Worm (Caenorhabditis elegans) whole organism, mixed stage, embryonic: ENCODE measurements around the gene col-165.

Experiments used
- M03D4.4 ChIP-seq: sonication (generic microtip); optimal IDR thresholded peaks from 2 replicates; lab custom pipeline; 2017; ENCODE audit warnings: mild to moderate bottlenecking, missing genetic modification characterization, missing compliant biosample characterization
- blmp-1 ChIP-seq: fragments of 150-350 bp; optimal IDR thresholded peaks from 2 replicates; lab custom pipeline; 2014; ENCODE audit warnings: missing biosample characterization, missing genetic modification characterization
- ceh-39 ChIP-seq: fragments of 150-350 bp; optimal IDR thresholded peaks from 2 replicates; lab custom pipeline; 2014; ENCODE audit warnings: missing biosample characterization, missing genetic modification characterization
- ceh-43 ChIP-seq: fragments of 200-800 bp; sonication (Bioruptor generic); optimal IDR thresholded peaks from 2 replicates; lab custom pipeline; 2018; ENCODE audit warnings: mild to moderate bottlenecking, missing genetic modification characterization, moderate library complexity, missing compliant biosample characterization
- ceh-83 ChIP-seq: fragments of 200-800 bp; sonication (Bioruptor generic); optimal IDR thresholded peaks from 2 replicates; lab custom pipeline; 2018; ENCODE audit warnings: mild to moderate bottlenecking, missing genetic modification characterization, missing compliant biosample characterization
- ces-1 ChIP-seq: fragments of 150-350 bp; optimal IDR thresholded peaks from 2 replicates; lab custom pipeline; 2014; ENCODE audit warnings: missing biosample characterization, missing genetic modification reagents, missing genetic modification characterization
- cnd-1 ChIP-seq: fragments of 200-800 bp; sonication (Bioruptor generic); optimal IDR thresholded peaks from 2 replicates; lab custom pipeline; 2018; ENCODE audit warnings: mild to moderate bottlenecking, missing genetic modification characterization, missing compliant biosample characterization
- drap-1 ChIP-seq: fragments of 200-800 bp; sonication (Bioruptor generic); optimal IDR thresholded peaks from 3 replicates; lab custom pipeline; 2018; ENCODE audit warnings: mild to moderate bottlenecking, missing genetic modification characterization, missing compliant biosample characterization
- elt-1 ChIP-seq: sonication (generic microtip); optimal IDR thresholded peaks from 2 replicates; lab custom pipeline; 2017; ENCODE audit warnings: missing genetic modification characterization, mild to moderate bottlenecking, missing compliant biosample characterization, antibody characterized with exemption, moderate library complexity, borderline replicate concordance; ENCODE audit not compliant: insufficient read depth
- elt-3 ChIP-seq: fragments of 150-350 bp; optimal IDR thresholded peaks from 2 replicates; lab custom pipeline; 2014; ENCODE audit warnings: missing biosample characterization, missing genetic modification characterization
- flh-1 ChIP-seq: fragments of 200-800 bp; sonication (Bioruptor generic); optimal IDR thresholded peaks from 2 replicates; lab custom pipeline; 2018; ENCODE audit warnings: mild to moderate bottlenecking, missing genetic modification characterization, moderate library complexity, missing compliant biosample characterization
- ham-2 ChIP-seq: fragments of 200-800 bp; sonication (Bioruptor generic); optimal IDR thresholded peaks from 2 replicates; lab custom pipeline; 2018; ENCODE audit warnings: mild to moderate bottlenecking, missing genetic modification characterization, missing compliant biosample characterization
- hlh-1 ChIP-seq: fragments of 150-350 bp; optimal IDR thresholded peaks from 2 replicates; lab custom pipeline; 2014; ENCODE audit warnings: missing biosample characterization, missing genetic modification reagents, missing genetic modification characterization
- lin-13 ChIP-seq: fragments of 150-350 bp; optimal IDR thresholded peaks from 2 replicates; lab custom pipeline; 2014; ENCODE audit warnings: missing biosample characterization, missing genetic modification characterization
- lin-32 ChIP-seq: fragments of 200-800 bp; sonication (Bioruptor generic); optimal IDR thresholded peaks from 2 replicates; lab custom pipeline; 2018; ENCODE audit warnings: mild to moderate bottlenecking, missing genetic modification characterization, missing compliant biosample characterization
- lsy-2 ChIP-seq: fragments of 150-350 bp; optimal IDR thresholded peaks from 2 replicates; lab custom pipeline; 2014; ENCODE audit warnings: missing biosample characterization, missing genetic modification characterization
- mab-5 ChIP-seq: fragments of 150-350 bp; optimal IDR thresholded peaks from 2 replicates; lab custom pipeline; 2014; ENCODE audit warnings: missing biosample characterization, missing genetic modification characterization
- mep-1 ChIP-seq: fragments of 150-350 bp; optimal IDR thresholded peaks from 2 replicates; lab custom pipeline; 2017; ENCODE audit warnings: missing biosample characterization, missing genetic modification reagents, missing genetic modification characterization, inconsistent platforms
- mls-2 ChIP-seq: sonication (generic microtip); optimal IDR thresholded peaks from 2 replicates; lab custom pipeline; 2016; ENCODE audit warnings: mild to moderate bottlenecking, missing genetic modification characterization, moderate library complexity, missing compliant biosample characterization
- nhr-2 ChIP-seq: fragments of 150-350 bp; optimal IDR thresholded peaks from 2 replicates; lab custom pipeline; 2014; ENCODE audit warnings: missing biosample characterization, missing genetic modification characterization
- nhr-237 ChIP-seq: fragments of 150-350 bp; optimal IDR thresholded peaks from 2 replicates; lab custom pipeline; 2014; ENCODE audit warnings: missing biosample characterization, missing genetic modification characterization
- nhr-28 ChIP-seq: fragments of 150-350 bp; optimal IDR thresholded peaks from 2 replicates; lab custom pipeline; 2014; ENCODE audit warnings: missing biosample characterization, missing genetic modification characterization
- nhr-76 ChIP-seq: sonication (generic microtip); optimal IDR thresholded peaks from 2 replicates; lab custom pipeline; 2017; ENCODE audit warnings: missing biosample characterization, missing genetic modification characterization
- pha-4 ChIP-seq: fragments of 150-350 bp; optimal IDR thresholded peaks from 2 replicates; lab custom pipeline; 2018; ENCODE audit warnings: missing biosample characterization, missing genetic modification reagents, missing genetic modification characterization
- sem-2 ChIP-seq: fragments of 200-800 bp; sonication (Bioruptor generic); optimal IDR thresholded peaks from 2 replicates; lab custom pipeline; 2018; ENCODE audit warnings: mild to moderate bottlenecking, missing genetic modification characterization, missing compliant biosample characterization
- sptf-1 ChIP-seq: sonication (generic microtip); optimal IDR thresholded peaks from 2 replicates; lab custom pipeline; 2017; ENCODE audit warnings: mild to moderate bottlenecking, missing genetic modification characterization, moderate library complexity, missing compliant biosample characterization
- tbx-8 ChIP-seq: fragments of 200-800 bp; sonication (Bioruptor generic); optimal IDR thresholded peaks from 2 replicates; lab custom pipeline; 2018; ENCODE audit warnings: mild to moderate bottlenecking, missing genetic modification characterization, moderate library complexity, missing compliant biosample characterization
- unc-120 ChIP-seq: sonication (generic microtip); optimal IDR thresholded peaks from 2 replicates; lab custom pipeline; 2017; ENCODE audit warnings: missing genetic modification characterization, missing compliant biosample characterization; ENCODE audit not compliant: poor library complexity, severe bottlenecking
- unc-39 ChIP-seq: fragments of 150-350 bp; optimal IDR thresholded peaks from 2 replicates; lab custom pipeline; 2014; ENCODE audit warnings: missing biosample characterization, missing genetic modification characterization
- unc-62 ChIP-seq: fragments of 150-350 bp; optimal IDR thresholded peaks from 2 replicates; lab custom pipeline; 2014; ENCODE audit warnings: missing biosample characterization, missing genetic modification reagents, missing genetic modification characterization
- zip-8 ChIP-seq: fragments of 150-350 bp; optimal IDR thresholded peaks from 2 replicates; lab custom pipeline; 2014; ENCODE audit warnings: missing biosample characterization, missing genetic modification characterization
- ztf-11 ChIP-seq: fragments of 150-350 bp; optimal IDR thresholded peaks from 2 replicates; lab custom pipeline; 2014; ENCODE audit warnings: missing biosample characterization, missing genetic modification characterization

Gene col-165

DNA sequence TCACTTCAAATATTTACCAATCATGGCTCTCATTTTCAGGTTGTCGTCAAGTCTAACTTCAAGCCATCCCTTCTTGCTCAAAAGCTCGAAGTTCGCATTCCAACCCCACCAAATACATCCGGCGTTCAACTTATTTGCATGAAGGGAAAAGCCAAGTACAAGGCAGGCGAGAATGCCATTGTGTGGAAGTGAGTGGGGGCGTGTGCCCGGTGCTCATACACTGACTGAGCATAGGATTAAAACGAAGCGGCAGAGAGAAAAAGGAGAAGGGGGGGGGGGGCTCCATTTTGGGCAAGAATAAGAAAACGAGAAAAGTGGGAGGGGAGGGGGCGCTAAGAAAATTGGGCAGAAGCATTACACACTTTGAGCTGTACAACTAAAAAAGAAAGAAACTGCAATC lies 38.3 kb downstream of the col-165 start:
- TF ChIP-seq mls-2 (tag; lab: Kevin White, UChicago) (peak; percentile 7), drap-1 (GFP tag; lab: Kevin White, UChicago) (no peak), ces-1 (peak; percentile 25)

- TF ChIP-seq mab-5 (tag; lab: Kevin White, UChicago) (no peak), M03D4.4 (tag; lab: Kevin White, UChicago) (no peak), ceh-39 (tag; lab: Kevin White, UChicago) (peak; percentile 24), sptf-1 (peak; percentile 33), ceh-43 (no peak), elt-3 (tag; lab: Kevin White, UChicago) (peak; percentile 29), flh-1 (GFP tag; lab: Kevin White, UChicago) (no peak), ces-1 (no peak), lsy-2 (tag; lab: Kevin White, UChicago) (peak; percentile 44), mls-2 (tag; lab: Kevin White, UChicago) (no peak), unc-62 (no peak), elt-1 (tag; lab: Kevin White, UChicago) (no peak), unc-39 (no peak), drap-1 (GFP tag; lab: Kevin White, UChicago) (peak; percentile 56), mep-1 (peak; percentile 45), pha-4 (peak; percentile 33), tbx-8 (no peak), nhr-28 (tag; lab: Kevin White, UChicago) (no peak), hlh-1 (tag; lab: Kevin White, UChicago) (peak; percentile 26), unc-120 (tag; lab: Kevin White, UChicago) (no peak), nhr-237 (tag; lab: Kevin White, UChicago) (peak; percentile 44), ham-2 (GFP tag; lab: Kevin White, UChicago) (peak; percentile 67), cnd-1 (tag; lab: Kevin White, UChicago) (peak; percentile 27)
Observed at ce11 chrX:4395073-4395850, 41.8 kb downstream of the col-165 start.

- TF ChIP-seq ztf-11 (tag; lab: Kevin White, UChicago) = no peak
- TF ChIP-seq cnd-1 (tag; lab: Kevin White, UChicago) = no peak
- TF ChIP-seq hlh-1 (tag; lab: Kevin White, UChicago) = no peak
- TF ChIP-seq ces-1 = no peak
- no peak for TF ChIP-seq M03D4.4 (tag; lab: Kevin White, UChicago)
- TF ChIP-seq lin-13 (tag; lab: Kevin White, UChicago) = no peak
- TF ChIP-seq ceh-43 = no peak
- no peak for TF ChIP-seq unc-39
- no peak for TF ChIP-seq flh-1 (GFP tag; lab: Kevin White, UChicago)
- no peak for TF ChIP-seq blmp-1 (tag; lab: Kevin White, UChicago)
- no peak for TF ChIP-seq unc-62
- no peak for TF ChIP-seq ham-2 (GFP tag; lab: Kevin White, UChicago)
- TF ChIP-seq lin-32 (GFP tag; lab: Kevin White, UChicago) = no peak
- no peak for TF ChIP-seq pha-4
- TF ChIP-seq elt-3 (tag; lab: Kevin White, UChicago) = no peak
- no peak for TF ChIP-seq nhr-28 (tag; lab: Kevin White, UChicago)
- no peak for TF ChIP-seq nhr-2 (tag; lab: Kevin White, UChicago)
- no peak for TF ChIP-seq mep-1
Observed at ce11 chrX:4397460-4397859, 44.0 kb downstream of the col-165 start.

ce11 chrX:4400296-4400695 lies 46.9 kb downstream of the col-165 start:
- TF ChIP-seq M03D4.4 (tag; lab: Kevin White, UChicago) = no peak
- no peak for TF ChIP-seq nhr-76 (tag; lab: Kevin White, UChicago)
- TF ChIP-seq zip-8 (tag; lab: Kevin White, UChicago) = no peak
- TF ChIP-seq blmp-1 (tag; lab: Kevin White, UChicago) = no peak
- TF ChIP-seq nhr-2 (tag; lab: Kevin White, UChicago) = no peak
- TF ChIP-seq ceh-43 = no peak
- no peak for TF ChIP-seq mab-5 (tag; lab: Kevin White, UChicago)
- TF ChIP-seq ceh-83 = no peak
- no peak for TF ChIP-seq unc-39
- no peak for TF ChIP-seq sem-2 (GFP tag; lab: Kevin White, UChicago)
- TF ChIP-seq, all 35 proteins: peak for 0
